Worm (Caenorhabditis elegans) whole organism, L2 larva: Measurements from ENCODE around the gene F22F1.3.

Experiments used
- C34F6.9 ChIP-seq: fragments of 150-350 bp; optimal IDR thresholded peaks from 2 replicates; lab custom pipeline; 2014; ENCODE audit warnings: missing biosample characterization, missing genetic modification characterization
- F13H6.1 ChIP-seq: sonication (generic microtip); optimal IDR thresholded peaks from 2 replicates; lab custom pipeline; 2016; ENCODE audit warnings: missing genetic modification characterization, missing compliant biosample characterization
- R02D3.7 ChIP-seq: fragments of 150-350 bp; optimal IDR thresholded peaks from 2 replicates; lab custom pipeline; 2014; ENCODE audit warnings: missing biosample characterization, missing genetic modification characterization
- Y55F3AM.14 ChIP-seq: fragments of 200-800 bp; sonication (Bioruptor generic); optimal IDR thresholded peaks from 2 replicates; lab custom pipeline; 2018; ENCODE audit warnings: mild to moderate bottlenecking, missing genetic modification characterization, missing compliant biosample characterization
- ZK546.5 ChIP-seq: sonication (generic microtip); optimal IDR thresholded peaks from 2 replicates; lab custom pipeline; 2017; ENCODE audit warnings: missing biosample characterization, missing genetic modification characterization
- ama-1 ChIP-seq: fragments of 150-350 bp; optimal IDR thresholded peaks from 2 replicates; lab custom pipeline; 2018; ENCODE audit warnings: inconsistent platforms
- ceh-16 ChIP-seq: fragments of 150-350 bp; optimal IDR thresholded peaks from 2 replicates; lab custom pipeline; 2014; ENCODE audit warnings: missing biosample characterization, missing genetic modification characterization
- ceh-82 ChIP-seq: fragments of 150-350 bp; optimal IDR thresholded peaks from 2 replicates; lab custom pipeline; 2014; ENCODE audit warnings: missing biosample characterization, missing genetic modification characterization
- crh-2 ChIP-seq: sonication (generic microtip); optimal IDR thresholded peaks from 2 replicates; lab custom pipeline; 2017; ENCODE audit warnings: missing biosample characterization, missing genetic modification characterization
- egl-27 ChIP-seq: sonication (generic microtip); optimal IDR thresholded peaks from 3 replicates; lab custom pipeline; 2017; ENCODE audit warnings: missing biosample characterization, missing genetic modification reagents, missing genetic modification characterization
- elt-1 ChIP-seq: fragments of 150-350 bp; optimal IDR thresholded peaks from 2 replicates; lab custom pipeline; 2014; ENCODE audit warnings: missing biosample characterization, missing genetic modification characterization
- elt-3 ChIP-seq: sonication (generic microtip); optimal IDR thresholded peaks from 2 replicates; lab custom pipeline; 2017; ENCODE audit warnings: missing biosample characterization, missing genetic modification characterization
- gmeb-1 ChIP-seq: fragments of 150-350 bp; optimal IDR thresholded peaks from 2 replicates; lab custom pipeline; 2014; ENCODE audit warnings: missing biosample characterization, missing genetic modification characterization
- lin-11 ChIP-seq: fragments of 150-350 bp; sonication (generic microtip); optimal IDR thresholded peaks from 2 replicates; lab custom pipeline; 2014; ENCODE audit warnings: missing biosample characterization, missing genetic modification characterization, inconsistent platforms, mixed read lengths
- lin-13 ChIP-seq: fragments of 150-350 bp; optimal IDR thresholded peaks from 2 replicates; lab custom pipeline; 2014; ENCODE audit warnings: missing biosample characterization, missing genetic modification reagents, missing genetic modification characterization
- mab-5 ChIP-seq: fragments of 150-350 bp; optimal IDR thresholded peaks from 2 replicates; lab custom pipeline; 2014; ENCODE audit warnings: missing biosample characterization, missing genetic modification characterization
- mbf-1 ChIP-seq: sonication (generic microtip); optimal IDR thresholded peaks from 2 replicates; lab custom pipeline; 2017; ENCODE audit warnings: missing biosample characterization, missing genetic modification characterization
- nhr-10 ChIP-seq: sonication (generic microtip); optimal IDR thresholded peaks from 2 replicates; lab custom pipeline; 2017; ENCODE audit warnings: missing biosample characterization, missing genetic modification characterization
- nhr-11 ChIP-seq: fragments of 150-350 bp; optimal IDR thresholded peaks from 2 replicates; lab custom pipeline; 2014; ENCODE audit warnings: missing biosample characterization, missing genetic modification characterization
- nhr-12 ChIP-seq: fragments of 150-350 bp; optimal IDR thresholded peaks from 2 replicates; lab custom pipeline; 2014; ENCODE audit warnings: missing biosample characterization, missing genetic modification characterization
- nhr-129 ChIP-seq: fragments of 150-350 bp; optimal IDR thresholded peaks from 2 replicates; lab custom pipeline; 2014; ENCODE audit warnings: missing biosample characterization, missing genetic modification characterization
- nhr-21 ChIP-seq: fragments of 150-350 bp; optimal IDR thresholded peaks from 2 replicates; lab custom pipeline; 2014; ENCODE audit warnings: missing biosample characterization, missing genetic modification characterization
- nhr-23 ChIP-seq: fragments of 150-350 bp; optimal IDR thresholded peaks from 2 replicates; lab custom pipeline; 2014; ENCODE audit warnings: missing biosample characterization, missing genetic modification reagents, missing genetic modification characterization
- nhr-25 ChIP-seq: fragments of 150-350 bp; sonication (generic microtip); optimal IDR thresholded peaks from 3 replicates; lab custom pipeline; 2014; ENCODE audit warnings: missing biosample characterization, missing genetic modification characterization
- nhr-6 ChIP-seq: fragments of 150-350 bp; optimal IDR thresholded peaks from 2 replicates; lab custom pipeline; 2014; ENCODE audit warnings: missing biosample characterization, missing genetic modification characterization
- nhr-77 ChIP-seq: fragments of 150-350 bp; optimal IDR thresholded peaks from 2 replicates; lab custom pipeline; 2014; ENCODE audit warnings: missing biosample characterization, missing genetic modification characterization
- sem-4 ChIP-seq: fragments of 150-350 bp; optimal IDR thresholded peaks from 2 replicates; lab custom pipeline; 2014; ENCODE audit warnings: missing biosample characterization, missing genetic modification reagents, missing genetic modification characterization
- skn-1 ChIP-seq: sonication (generic microtip); optimal IDR thresholded peaks from 2 replicates; lab custom pipeline; 2017; ENCODE audit warnings: missing biosample characterization, missing genetic modification characterization
- sma-3 ChIP-seq: sonication (generic microtip); optimal IDR thresholded peaks from 2 replicates; lab custom pipeline; 2016; ENCODE audit warnings: missing genetic modification reagents, missing genetic modification characterization, missing compliant biosample characterization
- unc-39 ChIP-seq: fragments of 150-350 bp; optimal IDR thresholded peaks from 2 replicates; lab custom pipeline; 2014; ENCODE audit warnings: missing biosample characterization, missing genetic modification characterization
- unc-55 ChIP-seq: fragments of 150-350 bp; sonication (generic microtip); optimal IDR thresholded peaks from 3 replicates; lab custom pipeline; 2014; ENCODE audit warnings: missing biosample characterization, missing genetic modification reagents, missing genetic modification characterization
- ztf-1 ChIP-seq: fragments of 200-800 bp; sonication (Bioruptor generic); conservative IDR thresholded peaks from 2 replicates; pipeline ENCODE4 v1.3.6; 2022; ENCODE audit warnings: missing genetic modification characterization, missing compliant biosample characterization
- ztf-11 ChIP-seq: sonication (generic microtip); optimal IDR thresholded peaks from 2 replicates; lab custom pipeline; 2017; ENCODE audit warnings: missing biosample characterization, missing genetic modification characterization
- ztf-4 ChIP-seq: fragments of 150-350 bp; optimal IDR thresholded peaks from 2 replicates; lab custom pipeline; 2014; ENCODE audit warnings: missing biosample characterization, missing genetic modification characterization

The F22F1.3 gene

ce11 chrX:8120281-8120680 is 42.6 kb downstream of the F22F1.3 start:
- no peak for TF ChIP-seq nhr-10 (tag; lab: Kevin White, UChicago)
- TF ChIP-seq ZK546.5 = no peak
- no peak for TF ChIP-seq nhr-12 (tag; lab: Kevin White, UChicago)
- no peak for TF ChIP-seq ztf-1 (GFP tag; lab: Robert Waterston, UW)
- TF ChIP-seq ztf-11 (tag; lab: Kevin White, UChicago) = no peak
- no peak for TF ChIP-seq nhr-11 (tag; lab: Kevin White, UChicago)

- TF ChIP-seq Y55F3AM.14 (no peak), lin-13 (no peak), ceh-82 (tag; lab: Kevin White, UChicago) (no peak), unc-55 (GFP tag; lab: Kevin White, UChicago) (no peak), nhr-6 (tag; lab: Kevin White, UChicago) (no peak), C34F6.9 (tag; lab: Kevin White, UChicago) (no peak), mab-5 (tag; lab: Kevin White, UChicago) (no peak), F13H6.1 (tag; lab: Kevin White, UChicago) (no peak), ztf-4 (tag; lab: Kevin White, UChicago) (no peak), nhr-129 (tag; lab: Kevin White, UChicago) (no peak), R02D3.7 (tag; lab: Kevin White, UChicago) (no peak), ztf-1 (GFP tag; lab: Robert Waterston, UW) (no peak), nhr-25 (tag; lab: Kevin White, UChicago) (no peak), gmeb-1 (no peak), nhr-10 (tag; lab: Kevin White, UChicago) (no peak), ceh-16 (no peak), mbf-1 (no peak), skn-1 (tag; lab: Kevin White, UChicago) (no peak), egl-27 (tag; lab: Kevin White, UChicago) (no peak), lin-11 (no peak)
- TF ChIP-seq, all 48 proteins: peak for 0
These were observed 45.0 kb downstream of the F22F1.3 start for ce11 chrX:8117827-8118317.

- no peak for TF ChIP-seq sma-3 (GFP tag; lab: Kevin White, UChicago)
- TF ChIP-seq ZK546.5 = no peak
- TF ChIP-seq ama-1 = no peak
- no peak for TF ChIP-seq nhr-21
- TF ChIP-seq crh-2 (tag; lab: Kevin White, UChicago) = no peak
- TF ChIP-seq C34F6.9 (tag; lab: Kevin White, UChicago) = no peak
- TF ChIP-seq egl-27 (tag; lab: Kevin White, UChicago) = no peak
- TF ChIP-seq ceh-82 (tag; lab: Kevin White, UChicago) = no peak
- TF ChIP-seq unc-39 (tag; lab: Kevin White, UChicago) = no peak
- no peak for TF ChIP-seq mab-5 (tag; lab: Kevin White, UChicago)
- TF ChIP-seq sem-4 (tag; lab: Kevin White, UChicago) = no peak
- TF ChIP-seq gmeb-1 = no peak
- TF ChIP-seq nhr-129 (tag; lab: Kevin White, UChicago) = no peak
- TF ChIP-seq lin-13 = no peak
- TF ChIP-seq nhr-77 = no peak
- TF ChIP-seq ztf-11 (tag; lab: Kevin White, UChicago) = no peak
- no peak for TF ChIP-seq nhr-23 (tag; lab: Kevin White, UChicago)
- no peak for TF ChIP-seq R02D3.7 (tag; lab: Kevin White, UChicago)
- no peak for TF ChIP-seq elt-3 (tag; lab: Kevin White, UChicago)
- no peak for TF ChIP-seq elt-1 (tag; lab: Kevin White, UChicago)
These were observed 46.7 kb downstream of the F22F1.3 start, which contains the start of gene hlh-8 for ce11 chrX:8116157-8116556. TSS of gene hlh-8 (plus strand) at chrX:8116457.
